Fruit fly (Drosophila melanogaster) whole organism, embryonic: ENCODE data around the gene sdk.

ENCODE experiments used
- CG10565 ChIP-seq: fragments of 200-800 bp; sonication (Bioruptor generic); optimal IDR thresholded peaks from 3 replicates; lab custom pipeline; 2016; ENCODE audit warnings: missing biosample characterization, mild to moderate bottlenecking, missing genetic modification characterization
- CG11093 ChIP-seq: fragments of 200-800 bp; sonication (Bioruptor generic); IDR thresholded peaks from 3 replicates; pipeline ENCODE4 v1.3.6; 2022; ENCODE audit warnings: missing biosample characterization, missing genetic modification characterization
- CG11560 ChIP-seq: fragments of 200-800 bp; sonication (Bioruptor generic); IDR thresholded peaks from 3 replicates; pipeline ENCODE4 v1.3.6; 2022; ENCODE audit warnings: missing biosample characterization, missing genetic modification characterization
- CG1233 ChIP-seq: fragments of 200-800 bp; sonication (Bioruptor generic); optimal IDR thresholded peaks from 4 replicates; lab custom pipeline; 2018; ENCODE audit warnings: missing biosample characterization, mild to moderate bottlenecking, missing genetic modification characterization
- CG12942 ChIP-seq: fragments of 200-800 bp; sonication (Bioruptor generic); optimal IDR thresholded peaks from 3 replicates; lab custom pipeline; 2016; ENCODE audit warnings: missing biosample characterization, missing genetic modification characterization
- CG14710 ChIP-seq: fragments of 200-800 bp; sonication (Bioruptor generic); optimal IDR thresholded peaks from 3 replicates; lab custom pipeline; 2019; ENCODE audit warnings: missing biosample characterization, mild to moderate bottlenecking, missing genetic modification characterization, moderate library complexity
- CG15479 ChIP-seq: fragments of 200-800 bp; sonication (Bioruptor generic); optimal IDR thresholded peaks from 3 replicates; lab custom pipeline; 2019; ENCODE audit warnings: missing biosample characterization, mild to moderate bottlenecking, missing genetic modification characterization, moderate library complexity
- CG17912 ChIP-seq: fragments of 200-800 bp; sonication (Bioruptor generic); optimal IDR thresholded peaks from 2 replicates; lab custom pipeline; 2018; ENCODE audit warnings: missing biosample characterization, mild to moderate bottlenecking, missing genetic modification characterization
- CG18011 ChIP-seq: fragments of 200-800 bp; sonication (Bioruptor generic); optimal IDR thresholded peaks from 2 replicates; lab custom pipeline; 2017; ENCODE audit warnings: missing biosample characterization, missing genetic modification characterization, mild to moderate bottlenecking, moderate library complexity, missing genotype
- CG18476 ChIP-seq: fragments of 200-800 bp; sonication (Bioruptor generic); optimal IDR thresholded peaks from 2 replicates; lab custom pipeline; 2016; ENCODE audit warnings: missing biosample characterization, mild to moderate bottlenecking, missing genetic modification characterization
- CG2712 ChIP-seq: fragments of 200-800 bp; optimal IDR thresholded peaks from 3 replicates; lab custom pipeline; 2019; ENCODE audit warnings: missing biosample characterization, mild to moderate bottlenecking, missing genetic modification characterization, moderate library complexity
- CG31388 ChIP-seq: fragments of 200-800 bp; sonication (Bioruptor generic); optimal IDR thresholded peaks from 2 replicates; lab custom pipeline; 2016; ENCODE audit warnings: missing biosample characterization, missing genetic modification characterization
- CG32532 ChIP-seq: fragments of 200-800 bp; sonication (Bioruptor generic); IDR thresholded peaks from 2 replicates; pipeline ENCODE4 v1.3.6; 2022; ENCODE audit warnings: missing biosample characterization, missing genetic modification characterization
- CG4328 ChIP-seq: fragments of 200-800 bp; sonication (Bioruptor generic); optimal IDR thresholded peaks from 3 replicates; lab custom pipeline; 2017; ENCODE audit warnings: missing biosample characterization, missing genetic modification reagents, missing genetic modification characterization
- CG4730 ChIP-seq: fragments of 200-800 bp; sonication (Bioruptor generic); IDR thresholded peaks from 2 replicates; pipeline ENCODE4 v1.3.6; 2022; ENCODE audit warnings: missing biosample characterization, missing genetic modification characterization
- CG7357 ChIP-seq: fragments of 200-800 bp; sonication (Bioruptor generic); IDR thresholded peaks from 3 replicates; pipeline ENCODE4 v1.3.6; 2022; ENCODE audit warnings: missing biosample characterization, missing genetic modification characterization
- CG8359 ChIP-seq: fragments of 200-800 bp; sonication (Bioruptor generic); optimal IDR thresholded peaks from 2 replicates; lab custom pipeline; 2017; ENCODE audit warnings: missing biosample characterization, mild to moderate bottlenecking, missing genetic modification characterization, borderline replicate concordance
- CoRest ChIP-seq: fragments of 200-800 bp; sonication (Bioruptor generic); optimal IDR thresholded peaks from 3 replicates; lab custom pipeline; 2018; ENCODE audit warnings: missing biosample characterization, mild to moderate bottlenecking, missing genetic modification characterization, moderate library complexity
- D ChIP-seq, 2 experiments: fragments of 200-800 bp in 1 of 2; fragments of >200 bp in 1 of 2; sonication (Bioruptor generic) in 1 of 2; optimal IDR thresholded peaks; 2 replicates in 1 of 2; 3 replicates in 1 of 2; lab custom pipeline; 2017; ENCODE audit warnings: mild to moderate bottlenecking in 1 of 2, missing biosample characterization in 1 of 2, missing genetic modification characterization in 1 of 2, missing genetic modification reagents in 1 of 2
- Dp ChIP-seq: fragments of 200-800 bp; sonication (Bioruptor generic); optimal IDR thresholded peaks from 2 replicates; lab custom pipeline; 2018; ENCODE audit warnings: missing biosample characterization, mild to moderate bottlenecking, missing genetic modification characterization, moderate library complexity
- Ets65A ChIP-seq: fragments of 200-800 bp; sonication (Bioruptor generic); peaks from one replicate; lab custom pipeline; 2016; ENCODE audit warnings: missing biosample characterization, missing genetic modification characterization
- HHEX ChIP-seq: fragments of 200-800 bp; sonication (Bioruptor generic); optimal IDR thresholded peaks from 3 replicates; lab custom pipeline; 2017; ENCODE audit warnings: missing biosample characterization, mild to moderate bottlenecking, missing genetic modification characterization, missing genetic modification reagents
- Hey ChIP-seq: fragments of 200-800 bp; sonication (Bioruptor generic); optimal IDR thresholded peaks from 3 replicates; lab custom pipeline; 2018; ENCODE audit warnings: missing biosample characterization, mild to moderate bottlenecking, missing genetic modification characterization
- Hr51 ChIP-seq, 2 experiments: fragments of 200-800 bp; sonication (Bioruptor generic); optimal IDR thresholded peaks; 2 replicates in 1 of 2; 3 replicates in 1 of 2; lab custom pipeline; 2016 to 2018; ENCODE audit warnings: missing biosample characterization in 2 of 2, missing genetic modification characterization in 2 of 2, mild to moderate bottlenecking in 1 of 2, moderate library complexity in 1 of 2
- Lim3 ChIP-seq: fragments of 200-800 bp; sonication (Bioruptor generic); IDR thresholded peaks from 2 replicates; pipeline ENCODE4 v1.3.6; 2022; ENCODE audit warnings: missing biosample characterization, missing genetic modification characterization
- Sox102F ChIP-seq: fragments of 200-800 bp; sonication (Bioruptor generic); optimal IDR thresholded peaks from 2 replicates; lab custom pipeline; 2018; ENCODE audit warnings: missing biosample characterization, mild to moderate bottlenecking, missing genetic modification characterization, moderate library complexity
- Trl ChIP-seq, 3 experiments: fragments of >200 bp in 2 of 3; fragments of 200-800 bp in 1 of 3; sonication (Bioruptor generic) in 1 of 3; optimal IDR thresholded peaks; 2 replicates in 1 of 3; 3 replicates in 2 of 3; lab custom pipeline; 2016 to 2017; ENCODE audit warnings: missing biosample characterization in 1 of 3, missing genetic modification characterization in 1 of 3
- amos ChIP-seq: fragments of 200-800 bp; sonication (Bioruptor generic); IDR thresholded peaks from 2 replicates; pipeline ENCODE4 v1.3.6; 2022; ENCODE audit warnings: missing biosample characterization, missing genetic modification characterization; ENCODE audit not compliant: partially characterized antibody
- aop ChIP-seq: fragments of 200-800 bp; sonication (Bioruptor generic); IDR thresholded peaks from 2 replicates; pipeline ENCODE4 v1.3.6; 2022; ENCODE audit warnings: missing biosample characterization, missing genetic modification characterization
- chm ChIP-seq: fragments of 200-800 bp; sonication (Bioruptor generic); IDR thresholded peaks from 2 replicates; pipeline ENCODE4 v1.3.6; 2022; ENCODE audit warnings: missing biosample characterization, missing genetic modification characterization
- crol ChIP-seq: fragments of 200-800 bp; sonication (Bioruptor generic); IDR thresholded peaks from 2 replicates; pipeline ENCODE4 v1.3.6; 2022; ENCODE audit warnings: missing biosample characterization, missing genetic modification characterization
- dati ChIP-seq: fragments of 200-800 bp; sonication (Bioruptor generic); IDR thresholded peaks from 2 replicates; pipeline ENCODE4 v1.3.6; 2022; ENCODE audit warnings: missing biosample characterization, missing genetic modification characterization
- dimm ChIP-seq: fragments of 200-800 bp; sonication (Bioruptor generic); IDR thresholded peaks from 2 replicates; pipeline ENCODE4 v1.3.6; 2022; ENCODE audit warnings: missing biosample characterization, missing genetic modification characterization
- fd102C ChIP-seq: fragments of 200-800 bp; sonication (Bioruptor generic); optimal IDR thresholded peaks from 2 replicates; lab custom pipeline; 2018; ENCODE audit warnings: missing biosample characterization, mild to moderate bottlenecking, missing genetic modification characterization, moderate library complexity
- grau ChIP-seq: fragments of 200-800 bp; optimal IDR thresholded peaks from 3 replicates; lab custom pipeline; 2019; ENCODE audit warnings: missing biosample characterization, mild to moderate bottlenecking, missing genetic modification characterization, moderate library complexity
- gt ChIP-seq: fragments of 200-800 bp; sonication (Bioruptor generic); IDR thresholded peaks from 2 replicates; pipeline ENCODE4 v1.3.6; 2022; ENCODE audit warnings: missing biosample characterization, missing genetic modification characterization
- ind ChIP-seq: fragments of 200-800 bp; sonication (Bioruptor generic); optimal IDR thresholded peaks from 3 replicates; lab custom pipeline; 2016; ENCODE audit warnings: missing biosample characterization, missing genetic modification characterization
- insv ChIP-seq, 2 experiments: fragments of 200-800 bp; sonication (Bioruptor generic); optimal IDR thresholded peaks; 3 replicates each; lab custom pipeline; 2016 to 2018; ENCODE audit warnings: missing biosample characterization in 2 of 2, missing genetic modification characterization in 2 of 2
- jigr1 ChIP-seq: fragments of 200-800 bp; sonication (Bioruptor generic); IDR thresholded peaks from 3 replicates; pipeline ENCODE4 v1.3.6; 2022; ENCODE audit warnings: missing biosample characterization, missing genetic modification characterization
- lov ChIP-seq, 2 experiments: fragments of 200-800 bp in 1 of 2; fragments of >200 bp in 1 of 2; sonication (Bioruptor generic) in 1 of 2; IDR thresholded peaks in 1 of 2; optimal IDR thresholded peaks in 1 of 2; 2 replicates in 1 of 2; 3 replicates in 1 of 2; pipeline versions ENCODE4 v1.3.6 to Lab custom; 2017 to 2022; ENCODE audit warnings: missing biosample characterization in 1 of 2, missing genetic modification characterization in 1 of 2
- mirr ChIP-seq: fragments of 200-800 bp; sonication (Bioruptor generic); optimal IDR thresholded peaks from 3 replicates; lab custom pipeline; 2018; ENCODE audit warnings: missing biosample characterization, mild to moderate bottlenecking, missing genetic modification characterization
- phol ChIP-seq: fragments of 200-800 bp; sonication (Bioruptor generic); optimal IDR thresholded peaks from 3 replicates; lab custom pipeline; 2018; ENCODE audit warnings: missing biosample characterization, mild to moderate bottlenecking, missing genetic modification characterization, moderate library complexity
- ranshi ChIP-seq: fragments of 200-800 bp; sonication (Bioruptor generic); IDR thresholded peaks from 2 replicates; pipeline ENCODE4 v1.3.6; 2022; ENCODE audit warnings: missing biosample characterization, missing genetic modification characterization
- slbo ChIP-seq: fragments of 200-800 bp; sonication (Bioruptor generic); IDR thresholded peaks from 2 replicates; pipeline ENCODE4 v1.3.6; 2022; ENCODE audit warnings: missing biosample characterization, missing genetic modification characterization
- slou ChIP-seq: fragments of 200-800 bp; sonication (Bioruptor generic); optimal IDR thresholded peaks from 3 replicates; lab custom pipeline; 2016; ENCODE audit warnings: missing biosample characterization, missing genetic modification characterization
- slp2 ChIP-seq: fragments of 200-800 bp; sonication (Bioruptor generic); optimal IDR thresholded peaks from 2 replicates; lab custom pipeline; 2016; ENCODE audit warnings: missing biosample characterization, missing genetic modification characterization
- trem ChIP-seq: fragments of 200-800 bp; optimal IDR thresholded peaks from 3 replicates; lab custom pipeline; 2019; ENCODE audit warnings: missing biosample characterization, mild to moderate bottlenecking, missing genetic modification characterization, moderate library complexity
- trh ChIP-seq: fragments of 200-800 bp; sonication (Bioruptor generic); optimal IDR thresholded peaks from 2 replicates; lab custom pipeline; 2016; ENCODE audit warnings: missing biosample characterization, missing genetic modification characterization
- wdn ChIP-seq: fragments of 200-800 bp; sonication (Bioruptor generic); IDR thresholded peaks from 2 replicates; pipeline ENCODE4 v1.3.6; 2022; ENCODE audit warnings: missing biosample characterization, missing genetic modification characterization
- zf30C ChIP-seq: fragments of 200-800 bp; sonication (Bioruptor generic); optimal IDR thresholded peaks from 3 replicates; lab custom pipeline; 2018; ENCODE audit warnings: missing biosample characterization, mild to moderate bottlenecking, missing genetic modification characterization

The sdk gene

dm6 chrX:792923-793322 lies 106.3 kb downstream of the sdk start, which contains the start of gene CG16989 (continued):
- TF ChIP-seq amos (GFP tag; lab: Robert Waterston, UW) (peak; percentile 45; the same call in 1 of the 2 replicates), Lim3 (GFP tag; lab: Robert Waterston, UW) (no peak), chm (GFP tag; lab: Robert Waterston, UW) (no peak), CG8359 (no peak), Sox102F (GFP tag; lab: Kevin White, UChicago) (no peak), CG11093 (GFP tag; lab: Robert Waterston, UW) (no peak), grau (tag; lab: Kevin White, UChicago) (no peak), Hr51 (GFP tag; optimal IDR thresholded peaks at IDR 0.05; lab: Kevin White, UChicago) (no peak), D (optimal IDR thresholded peaks at IDR 0.05; lab: Kevin White, UChicago) (no peak), D (GFP tag; optimal IDR thresholded peaks at IDR 0.05; lab: Kevin White, UChicago) (no peak), crol (GFP tag; lab: Robert Waterston, UW) (no peak), CG12942 (GFP tag; lab: Kevin White, UChicago) (no peak), CG11560 (tag; lab: Robert Waterston, UW) (peak; percentile 95), CG17912 (GFP tag; lab: Kevin White, UChicago) (no peak), zf30C (no peak), wdn (GFP tag; lab: Robert Waterston, UW) (no peak), aop (GFP tag; lab: Robert Waterston, UW) (no peak), trh (GFP tag; lab: Kevin White, UChicago) (no peak), CoRest (tag; lab: Kevin White, UChicago) (no peak), CG7357 (GFP tag; lab: Robert Waterston, UW) (no peak), CG32532 (GFP tag; lab: Robert Waterston, UW) (no peak), jigr1 (no peak), CG4730 (GFP tag; lab: Robert Waterston, UW) (no peak), CG14710 (peak; percentile 31), ranshi (no peak), CG1233 (GFP tag; lab: Kevin White, UChicago) (no peak), mirr (GFP tag; lab: Kevin White, UChicago) (no peak), ind (GFP tag; lab: Kevin White, UChicago) (no peak), fd102C (GFP tag; lab: Kevin White, UChicago) (no peak), dimm (GFP tag; lab: Robert Waterston, UW) (no peak), insv (GFP tag; optimal IDR thresholded peaks at IDR 0.05; lab: Kevin White, UChicago) (no peak), lov (optimal IDR thresholded peaks at IDR 0.05; lab: Kevin White, UChicago) (no peak), lov (GFP tag; IDR thresholded peaks at IDR 0.05; lab: Robert Waterston, UW) (no peak), CG10565 (GFP tag; lab: Kevin White, UChicago) (no peak), slou (GFP tag; lab: Kevin White, UChicago) (no peak), Dp (GFP tag; lab: Kevin White, UChicago) (peak; percentile 87), dati (GFP tag; lab: Robert Waterston, UW) (no peak), CG2712 (tag; lab: Kevin White, UChicago) (no peak), Trl (optimal IDR thresholded peaks at IDR 0.05; lab: Kevin White, UChicago) (no peak), Trl (GFP tag; optimal IDR thresholded peaks at IDR 0.05; lab: Kevin White, UChicago) (no peak), CG18476 (GFP tag; lab: Kevin White, UChicago) (no peak), Ets65A (GFP tag; lab: Kevin White, UChicago) (no peak), CG31388 (GFP tag; lab: Kevin White, UChicago) (no peak), CG18011 (GFP tag; lab: Kevin White, UChicago) (no peak), HHEX (GFP tag; lab: Kevin White, UChicago) (no peak), gt (GFP tag; lab: Robert Waterston, UW) (no peak), CG15479 (GFP tag; lab: Kevin White, UChicago) (no peak), CG4328 (GFP tag; lab: Kevin White, UChicago) (no peak), slp2 (no peak), slbo (GFP tag; lab: Robert Waterston, UW) (no peak), Hey (tag; lab: Kevin White, UChicago) (no peak), trem (tag; lab: Kevin White, UChicago) (peak; percentile 52), phol (tag; lab: Kevin White, UChicago) (peak; percentile 17)
